Fruit fly (Drosophila melanogaster) whole organism, larva: ENCODE measurements around the gene CG33223.
A peak's percentile ranks its signal among the peaks of the same experiment; 100 is the strongest.

ENCODE experiments used
- noc ChIP-seq: fragments of 200-800 bp; sonication (Bioruptor generic); optimal IDR thresholded peaks from 3 replicates; lab custom pipeline; 2019; ENCODE audit warnings: missing biosample characterization, mild to moderate bottlenecking, missing genetic modification characterization, moderate library complexity

CG33223 gene

DNA sequence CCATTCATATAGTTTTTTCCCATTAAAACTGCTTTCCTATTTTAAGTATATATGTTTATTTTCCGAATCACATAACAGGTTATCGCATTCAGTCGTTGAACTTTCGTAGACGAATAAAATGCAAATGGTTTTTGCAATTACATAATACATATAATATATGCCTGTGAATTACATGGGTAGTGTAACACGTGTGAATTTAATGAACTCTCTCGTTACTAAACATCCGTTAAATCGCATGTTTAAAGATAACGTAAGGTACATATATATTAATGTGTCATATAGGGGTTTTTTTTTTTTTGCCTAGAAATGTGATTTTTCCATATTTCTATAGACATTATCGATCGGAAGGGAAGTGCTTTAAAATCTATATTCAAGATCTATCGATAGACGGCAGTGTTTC lies 14.1 kb downstream of the CG33223 start:
- TF ChIP-seq noc (tag; lab: Kevin White, UChicago), result no peak

DNA sequence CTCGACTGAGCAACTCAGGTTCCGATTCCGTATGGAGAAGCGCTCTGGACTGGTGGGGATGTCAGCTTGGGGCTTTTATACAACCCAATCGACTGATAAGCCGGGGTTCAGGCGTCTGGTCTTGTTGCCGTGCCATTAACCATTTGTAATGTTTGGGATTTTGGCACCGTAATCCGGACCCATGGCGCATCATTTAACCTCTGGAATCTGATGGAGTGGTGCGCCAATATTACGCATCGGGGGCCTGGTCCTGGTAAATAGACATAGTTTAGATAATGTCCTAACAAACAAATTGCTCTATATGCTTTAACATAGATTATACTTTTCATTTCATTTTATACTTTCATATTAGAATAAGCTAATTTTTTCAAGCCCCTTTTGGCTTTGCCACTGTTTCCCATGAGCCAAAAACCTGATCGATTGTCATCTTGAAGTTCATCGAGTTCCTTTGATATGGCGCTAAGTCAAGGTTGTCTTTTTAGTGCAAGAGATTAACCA lies 14.7 kb downstream of the CG33223 start, which contains the start of gene CG12116:
Gene CG12116, minus strand, starts transcription at position 51 of the 498 bp plus-strand sequence.
- TF ChIP-seq noc (tag; lab: Kevin White, UChicago), result peak; percentile 40

DNA sequence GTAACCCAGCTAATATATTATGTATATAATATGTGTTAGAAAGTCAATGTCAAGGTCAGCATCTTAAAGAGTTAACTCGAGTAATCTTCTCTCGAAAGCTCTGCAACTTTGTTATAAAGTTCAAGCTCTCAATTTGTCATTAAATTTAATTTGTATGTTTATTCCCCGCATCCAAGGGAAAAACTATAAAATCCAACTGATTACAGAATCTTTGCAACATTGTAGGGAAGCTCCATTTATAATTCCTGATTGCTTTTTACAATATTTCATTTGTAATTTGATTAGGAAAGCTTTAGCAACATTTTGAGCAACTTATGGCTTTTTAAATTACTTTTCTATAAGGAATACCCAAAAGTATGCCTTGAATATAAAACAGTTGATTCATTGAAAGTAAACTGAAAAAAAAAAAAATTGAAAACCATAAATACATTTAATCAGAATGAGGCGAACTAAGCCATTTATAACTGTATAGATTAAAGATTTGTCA lies 16.9 kb downstream of the CG33223 start:
- TF ChIP-seq noc (tag; lab: Kevin White, UChicago), result no peak

DNA sequence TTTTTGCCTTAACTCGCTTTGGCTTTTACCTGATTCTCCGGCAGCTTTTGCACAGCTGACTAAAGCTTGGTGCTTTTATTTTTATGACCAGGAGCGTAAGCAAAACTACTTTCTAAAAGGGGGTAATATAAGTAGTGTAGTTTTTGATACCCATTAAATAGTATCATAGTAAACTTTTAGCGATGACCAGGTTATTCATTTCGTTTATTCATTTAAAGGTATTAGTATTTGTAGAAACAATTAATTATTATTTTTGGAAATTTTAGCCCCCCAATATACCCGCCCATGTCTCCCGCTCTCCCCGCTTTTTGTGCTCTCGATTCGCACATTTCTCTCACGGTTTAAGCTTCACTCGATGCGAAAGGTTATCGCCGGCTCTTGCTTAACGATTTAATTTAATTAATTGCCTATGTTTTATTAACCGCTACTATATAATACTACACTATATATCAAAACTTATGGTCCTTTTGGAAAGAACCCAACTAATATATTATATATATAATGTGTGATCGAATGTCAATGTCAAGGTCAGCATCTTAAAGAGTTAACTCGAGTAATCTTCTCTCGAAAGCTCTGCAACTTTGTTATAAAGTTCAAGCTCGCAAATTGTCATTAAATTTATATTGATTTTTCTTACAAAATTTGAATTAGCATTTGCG lies 19.2 kb downstream of the CG33223 start, which contains the start of gene Sptr:
Gene Sptr, minus strand, starts transcription at position 61 of the 659 bp plus-strand sequence.
- TF ChIP-seq noc (tag; lab: Kevin White, UChicago), result peak; percentile 96

DNA sequence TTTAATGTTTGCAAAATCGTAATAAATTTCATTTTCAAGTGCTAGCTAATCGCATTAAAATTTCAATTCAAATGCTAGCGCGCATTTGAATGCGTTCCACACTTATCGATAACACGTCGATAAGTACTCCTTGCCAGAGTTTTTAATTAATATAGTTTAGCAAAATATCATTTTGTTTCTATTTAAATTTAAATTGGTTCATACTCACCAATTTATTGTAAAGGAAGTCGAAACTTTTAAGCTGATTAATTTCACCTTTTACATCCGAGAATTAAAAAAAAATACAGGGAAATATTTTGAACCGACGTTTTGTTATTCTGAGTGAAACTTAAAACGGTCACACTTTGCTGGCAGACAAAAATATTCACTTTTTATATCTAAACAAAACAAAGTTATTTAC lies 22.5 kb downstream of the CG33223 start, which contains the start of gene Es2:
Gene Es2, plus strand, starts transcription at position 333 of the 400 bp plus-strand sequence.
- no peak for TF ChIP-seq noc (tag; lab: Kevin White, UChicago)

DNA sequence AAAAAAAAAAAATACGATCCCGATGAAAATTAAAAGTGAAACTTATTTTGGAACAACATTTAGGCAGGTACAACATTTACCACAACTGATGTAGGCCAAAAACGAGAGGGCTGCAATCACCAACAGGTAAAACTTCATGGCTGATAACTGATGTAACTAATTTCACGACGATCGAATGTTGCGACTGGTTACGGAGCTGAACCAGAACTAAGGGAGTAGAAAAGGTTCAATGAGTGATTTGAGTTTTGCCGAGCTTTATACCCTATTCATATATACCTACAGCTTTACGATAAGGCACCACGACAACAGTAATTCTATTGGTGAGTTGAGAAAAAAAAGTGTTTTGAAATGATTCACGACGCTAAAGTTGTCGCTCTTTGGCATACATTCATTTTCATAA lies 23.0 kb downstream of the CG33223 start, which contains the start of gene CG15347:
Gene CG15347, minus strand, starts transcription at position 213 of the 400 bp plus-strand sequence.
- no peak for TF ChIP-seq noc (tag; lab: Kevin White, UChicago)

DNA sequence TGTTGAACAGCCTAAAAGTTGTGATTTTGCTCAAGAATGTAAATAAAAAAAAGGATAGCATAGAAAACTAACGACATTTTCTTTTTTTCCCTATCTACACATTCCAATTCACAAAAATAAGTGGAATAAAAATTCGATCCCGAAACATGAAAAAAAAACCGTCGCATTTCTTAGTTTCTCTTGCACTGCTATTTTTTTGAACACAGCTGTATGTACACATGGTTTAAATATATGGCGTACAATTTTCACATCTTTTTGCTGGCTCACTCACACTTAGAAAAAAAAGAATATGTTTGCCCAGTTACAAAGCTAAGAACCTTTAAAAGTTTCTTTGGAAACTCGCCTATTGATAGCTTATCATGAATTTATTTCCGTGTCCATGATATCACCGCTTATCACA lies 23.5 kb downstream of the CG33223 start:
- TF ChIP-seq noc (tag; lab: Kevin White, UChicago), result no peak

DNA sequence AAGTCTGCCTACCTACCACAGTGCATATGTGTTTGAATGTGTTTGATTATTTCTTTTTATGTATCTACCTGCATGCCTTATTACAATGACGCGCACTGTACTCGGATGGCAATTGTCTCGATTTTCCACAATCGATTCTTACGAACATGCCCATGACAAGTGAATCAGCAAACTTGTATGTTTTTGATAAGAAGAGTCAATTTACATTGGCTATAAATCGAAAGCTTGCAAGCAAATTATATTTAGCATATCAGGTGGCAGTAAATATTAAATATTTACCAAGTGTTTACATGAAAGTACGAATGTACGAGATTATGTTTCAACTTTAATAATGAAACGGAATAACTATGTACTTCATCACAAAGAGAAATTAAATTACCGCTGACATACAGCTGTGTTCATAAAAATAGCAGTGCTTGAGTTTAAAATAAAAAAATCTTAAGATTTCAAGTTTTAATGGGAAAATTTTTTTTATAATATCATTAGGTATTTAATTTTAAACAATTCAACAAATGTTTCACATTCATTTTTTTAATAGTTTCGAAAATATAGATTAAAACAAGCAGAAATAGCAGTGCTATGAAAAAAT lies 24.1 kb downstream of the CG33223 start:
- TF ChIP-seq noc (tag; lab: Kevin White, UChicago), result no peak

DNA sequence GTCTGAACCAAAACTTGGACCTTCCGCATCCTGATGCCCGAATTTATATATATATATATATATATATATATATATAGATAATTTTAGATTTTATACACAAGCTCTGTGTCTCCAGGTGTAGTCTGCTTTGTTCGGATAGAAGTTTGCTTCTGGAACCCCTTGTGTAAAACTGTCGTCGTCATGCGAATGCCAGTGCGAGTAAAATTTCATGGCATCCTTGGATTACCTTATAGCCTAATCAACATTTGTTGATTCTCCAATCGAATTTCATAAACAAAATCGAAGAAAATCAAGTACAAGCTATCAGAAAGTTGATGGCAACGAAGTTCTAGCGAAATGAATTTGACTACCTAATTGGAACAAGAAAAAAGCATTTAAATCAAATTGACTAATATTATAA lies 26.2 kb downstream of the CG33223 start, which contains the start of gene CG32713:
Gene CG32713, minus strand, starts transcription at position 101 of the 400 bp plus-strand sequence.
- no peak for TF ChIP-seq noc (tag; lab: Kevin White, UChicago)

DNA sequence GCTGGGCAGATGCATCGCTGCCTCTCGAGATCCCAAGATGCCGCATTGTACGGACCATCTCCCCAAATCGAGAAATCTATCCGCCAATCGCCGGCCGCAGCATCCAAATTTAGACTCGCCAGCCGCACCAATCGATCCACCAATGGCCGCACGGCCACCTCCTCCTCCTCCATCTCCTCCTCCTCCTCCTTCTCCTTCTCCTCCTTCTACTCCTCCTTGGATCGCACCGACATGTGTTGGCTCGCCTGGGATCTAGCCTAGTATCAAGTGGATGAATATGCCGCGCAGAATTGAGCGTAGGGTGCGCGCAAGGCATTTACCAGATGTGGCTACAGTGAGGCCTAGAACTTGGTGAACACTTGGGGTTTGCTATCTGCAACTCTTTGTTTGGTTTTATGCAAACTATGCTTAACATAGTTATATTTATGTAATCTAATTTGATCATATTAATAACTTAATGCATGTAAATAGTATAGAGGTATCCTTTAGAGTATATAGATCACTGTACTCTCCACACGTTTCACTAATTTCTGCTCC lies 28.6 kb downstream of the CG33223 start, which contains the start of gene org-1:
Gene org-1, minus strand, starts transcription at position 51 of the 537 bp plus-strand sequence.
- TF ChIP-seq noc (tag; lab: Kevin White, UChicago), result peak; percentile 27

DNA sequence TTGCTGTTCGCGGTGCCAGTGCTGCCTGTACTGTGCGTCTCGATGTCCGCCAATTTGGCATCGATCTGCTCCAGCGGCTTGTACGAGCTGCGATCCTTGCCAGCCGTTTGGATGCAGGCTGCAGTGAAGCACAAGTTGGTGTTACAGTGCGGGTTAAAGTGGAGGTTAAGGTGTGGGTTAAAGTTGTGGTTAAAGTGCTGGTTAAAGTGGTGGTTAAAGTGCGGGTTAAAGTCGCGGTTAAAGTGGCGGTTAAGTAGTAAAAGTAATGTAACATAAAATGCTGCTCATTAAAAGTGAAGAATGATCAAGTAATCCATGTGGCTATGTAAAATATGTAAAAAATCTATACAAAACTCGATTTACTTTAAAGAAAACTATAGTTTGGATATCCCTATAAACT lies 31.5 kb downstream of the CG33223 start:
- TF ChIP-seq noc (tag; lab: Kevin White, UChicago), result no peak

DNA sequence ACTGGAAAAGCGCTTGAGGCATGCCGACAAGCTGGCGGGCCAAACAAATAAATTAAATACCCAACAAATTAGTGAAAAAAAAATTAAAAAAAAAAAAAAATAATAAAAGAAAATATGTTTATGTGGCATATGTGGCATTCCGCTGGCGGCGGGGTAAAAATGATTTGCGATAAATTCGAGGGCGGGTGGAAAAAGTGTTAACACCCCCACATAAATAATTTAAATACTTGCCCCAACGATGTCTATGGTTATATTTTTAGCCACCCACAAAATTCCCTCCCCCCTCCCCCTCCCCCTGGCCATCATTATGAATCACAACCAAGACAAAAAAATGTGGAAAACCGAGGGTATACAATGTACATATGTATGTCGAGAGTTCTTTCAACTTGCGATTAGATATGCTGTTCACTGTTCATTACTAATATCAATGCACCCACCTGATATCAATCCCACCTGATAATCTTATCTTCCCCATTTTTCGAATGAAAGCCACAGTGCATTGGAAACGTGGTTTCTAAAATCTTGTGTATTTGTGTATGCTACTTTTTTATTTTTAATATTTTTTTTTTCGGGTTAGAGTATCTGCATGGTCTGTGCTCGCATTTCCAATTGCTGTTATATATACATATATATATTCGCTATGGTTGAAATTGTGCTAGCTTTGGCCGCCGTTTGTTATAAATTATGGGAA lies 33.3 kb downstream of the CG33223 start:
- TF ChIP-seq noc (tag; lab: Kevin White, UChicago), result peak; percentile 30

DNA sequence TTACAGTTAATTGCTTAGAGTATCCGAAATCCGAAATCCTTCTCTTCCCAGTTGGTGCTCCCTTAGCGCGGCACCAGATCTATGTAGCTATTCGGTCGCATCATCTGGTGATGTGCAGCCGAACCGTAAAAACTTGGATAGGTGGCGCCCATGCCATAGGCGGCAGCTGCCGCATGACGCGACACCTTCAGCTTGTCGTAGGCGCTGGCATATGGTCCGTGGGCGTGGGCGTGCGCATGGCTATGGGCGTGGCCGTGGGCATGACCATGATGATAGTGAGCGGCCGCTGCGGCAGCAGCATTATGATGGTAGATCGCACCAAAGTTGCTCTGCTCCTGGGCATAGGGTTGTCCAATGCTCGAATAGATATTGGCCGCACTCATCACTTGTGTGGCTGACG lies 35.5 kb downstream of the CG33223 start:
- TF ChIP-seq noc (tag; lab: Kevin White, UChicago), result no peak

DNA sequence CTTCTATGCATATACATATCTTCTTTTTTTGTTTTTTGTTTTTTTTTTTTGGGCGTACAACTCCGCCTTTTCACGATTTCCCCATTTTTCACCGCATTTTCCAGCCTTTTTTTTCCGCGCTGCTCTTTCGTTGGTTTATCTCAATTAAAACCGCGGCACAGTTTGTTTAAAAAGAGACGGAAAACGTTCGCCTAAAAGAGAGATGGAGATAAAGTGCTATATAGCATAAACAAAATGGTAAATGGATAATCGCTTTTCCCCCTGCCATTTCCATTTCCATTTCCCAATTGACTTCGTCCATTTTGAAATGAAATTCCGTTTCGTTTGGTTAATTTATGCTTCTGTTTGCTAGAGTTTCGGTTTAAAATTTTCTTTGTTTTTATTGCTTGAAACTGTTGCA lies 36.5 kb downstream of the CG33223 start:
- TF ChIP-seq noc (tag; lab: Kevin White, UChicago), result no peak

DNA sequence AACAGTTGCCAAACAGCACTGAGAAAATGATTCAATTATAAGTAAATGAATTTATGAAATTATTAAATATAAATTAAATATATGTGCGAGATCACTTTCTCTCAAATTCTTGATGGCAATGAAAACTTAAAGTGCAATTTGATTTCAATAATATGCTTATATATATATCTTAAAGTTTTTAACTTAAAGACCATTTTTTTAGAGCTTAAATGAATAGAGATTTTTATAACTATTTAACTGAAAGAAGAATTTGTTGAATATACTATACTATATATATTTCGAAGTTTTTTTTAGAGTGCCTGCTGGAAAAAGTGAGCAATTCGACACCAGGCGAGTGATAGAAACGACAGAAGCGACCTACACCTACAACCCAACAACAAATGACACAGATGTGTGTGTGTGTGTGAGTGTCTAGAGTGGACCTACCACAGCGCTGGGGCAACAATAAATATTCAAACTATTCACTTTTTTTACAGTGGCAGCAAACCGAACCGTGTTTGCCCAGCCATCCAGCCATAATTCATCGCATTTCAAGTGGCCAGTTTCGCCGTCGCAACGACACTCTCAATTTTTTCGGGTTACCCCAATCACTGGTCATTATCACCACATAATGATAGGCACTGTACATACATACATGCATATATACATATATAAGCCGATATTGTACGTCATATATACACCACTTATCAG lies 38.7 kb downstream of the CG33223 start:
- TF ChIP-seq noc (tag; lab: Kevin White, UChicago), result no peak
